Fruit fly (Drosophila melanogaster) whole organism, embryonic: ENCODE data around the gene Rpn1.

Experiments
- Asciz ChIP-seq: fragments of 200-800 bp; sonication (Bioruptor generic); optimal IDR thresholded peaks from 2 replicates; lab custom pipeline; 2017; ENCODE audit warnings: missing biosample characterization, mild to moderate bottlenecking, missing genetic modification characterization, missing genetic modification reagents
- B-H1 ChIP-seq: fragments of 200-800 bp; sonication (Bioruptor generic); IDR thresholded peaks from 3 replicates; pipeline ENCODE4 v1.3.6; 2022; ENCODE audit warnings: missing biosample characterization, missing genetic modification characterization
- Bteb2 ChIP-seq: fragments of 200-800 bp; sonication (Bioruptor generic); optimal IDR thresholded peaks from 2 replicates; lab custom pipeline; 2016; ENCODE audit warnings: missing biosample characterization, missing genetic modification characterization
- CG10147 ChIP-seq: fragments of 200-800 bp; sonication (Bioruptor generic); optimal IDR thresholded peaks from 2 replicates; lab custom pipeline; 2019; ENCODE audit warnings: missing biosample characterization, mild to moderate bottlenecking, missing genetic modification characterization, moderate library complexity
- CG10209 ChIP-seq: fragments of 200-800 bp; sonication (Bioruptor generic); optimal IDR thresholded peaks from 3 replicates; lab custom pipeline; 2017; ENCODE audit warnings: missing biosample characterization, mild to moderate bottlenecking, missing genetic modification characterization, missing genetic modification reagents
- CG1024 ChIP-seq: fragments of 200-800 bp; sonication (Bioruptor generic); IDR thresholded peaks from 2 replicates; pipeline ENCODE4 v1.3.6; 2022; ENCODE audit warnings: missing biosample characterization, missing genetic modification characterization
- CG10431 ChIP-seq: fragments of 200-800 bp; sonication (Bioruptor generic); optimal IDR thresholded peaks from 3 replicates; lab custom pipeline; 2018; ENCODE audit warnings: missing biosample characterization, mild to moderate bottlenecking, missing genetic modification characterization
- CG10565 ChIP-seq: fragments of 200-800 bp; sonication (Bioruptor generic); optimal IDR thresholded peaks from 3 replicates; lab custom pipeline; 2016; ENCODE audit warnings: missing biosample characterization, mild to moderate bottlenecking, missing genetic modification characterization
- CG11247 ChIP-seq: fragments of 200-800 bp; sonication (Bioruptor generic); IDR thresholded peaks from 2 replicates; pipeline ENCODE4 v1.3.6; 2022; ENCODE audit warnings: missing biosample characterization, missing genetic modification characterization
- CG1602 ChIP-seq: fragments of 200-800 bp; sonication (Bioruptor generic); optimal IDR thresholded peaks from 3 replicates; lab custom pipeline; 2016; ENCODE audit warnings: missing biosample characterization, missing genetic modification characterization
- CG18764 ChIP-seq: fragments of 200-800 bp; sonication (Bioruptor generic); optimal IDR thresholded peaks from 3 replicates; lab custom pipeline; 2016; ENCODE audit warnings: missing biosample characterization, missing genetic modification characterization
- CG2712 ChIP-seq: fragments of 200-800 bp; optimal IDR thresholded peaks from 3 replicates; lab custom pipeline; 2019; ENCODE audit warnings: missing biosample characterization, mild to moderate bottlenecking, missing genetic modification characterization, moderate library complexity
- CG30431 ChIP-seq: fragments of 200-800 bp; sonication (Bioruptor generic); optimal IDR thresholded peaks from 2 replicates; lab custom pipeline; 2017; ENCODE audit warnings: missing biosample characterization, missing genetic modification characterization
- CG3281 ChIP-seq: fragments of 200-800 bp; sonication (Bioruptor generic); optimal IDR thresholded peaks from 3 replicates; lab custom pipeline; 2017; ENCODE audit warnings: missing biosample characterization, mild to moderate bottlenecking, missing genetic modification characterization
- CG3995 ChIP-seq: fragments of 200-800 bp; sonication (Bioruptor generic); optimal IDR thresholded peaks from 3 replicates; lab custom pipeline; 2016; ENCODE audit warnings: missing biosample characterization, missing genetic modification characterization
- CG4730 ChIP-seq: fragments of 200-800 bp; sonication (Bioruptor generic); IDR thresholded peaks from 2 replicates; pipeline ENCODE4 v1.3.6; 2022; ENCODE audit warnings: missing biosample characterization, missing genetic modification characterization
- CG6765 ChIP-seq: fragments of 200-800 bp; sonication (Bioruptor generic); optimal IDR thresholded peaks from 3 replicates; lab custom pipeline; 2017; ENCODE audit warnings: missing biosample characterization, mild to moderate bottlenecking, missing genetic modification characterization
- CG7786 ChIP-seq: fragments of 200-800 bp; sonication (Bioruptor generic); optimal IDR thresholded peaks from 2 replicates; lab custom pipeline; 2016; ENCODE audit warnings: missing biosample characterization, missing genetic modification characterization
- CG7963 ChIP-seq: fragments of 200-800 bp; sonication (Bioruptor generic); IDR thresholded peaks from 3 replicates; pipeline ENCODE4 v1.3.6; 2022; ENCODE audit warnings: missing biosample characterization, missing genetic modification characterization; ENCODE audit not compliant: partially characterized antibody
- CG8388 ChIP-seq: fragments of 200-800 bp; sonication (Bioruptor generic); optimal IDR thresholded peaks from 2 replicates; lab custom pipeline; 2019; ENCODE audit warnings: missing biosample characterization, mild to moderate bottlenecking, missing genetic modification characterization, moderate library complexity
- CG8478 ChIP-seq: fragments of >200 bp; optimal IDR thresholded peaks from 2 replicates; lab custom pipeline; 2018
- Chrac-16 ChIP-seq: fragments of 200-800 bp; sonication (Bioruptor generic); optimal IDR thresholded peaks from 3 replicates; lab custom pipeline; 2016; ENCODE audit warnings: missing biosample characterization, missing genetic modification characterization
- CoRest ChIP-seq: fragments of 200-800 bp; sonication (Bioruptor generic); optimal IDR thresholded peaks from 3 replicates; lab custom pipeline; 2018; ENCODE audit warnings: missing biosample characterization, mild to moderate bottlenecking, missing genetic modification characterization, moderate library complexity
- Dp ChIP-seq: fragments of 200-800 bp; sonication (Bioruptor generic); optimal IDR thresholded peaks from 2 replicates; lab custom pipeline; 2018; ENCODE audit warnings: missing biosample characterization, mild to moderate bottlenecking, missing genetic modification characterization, moderate library complexity
- E2f1 ChIP-seq: fragments of 200-800 bp; sonication (Bioruptor generic); IDR thresholded peaks from 2 replicates; pipeline ENCODE4 v1.3.6; 2022; ENCODE audit warnings: missing biosample characterization, missing genetic modification characterization
- Gug ChIP-seq: fragments of 200-800 bp; sonication (Bioruptor generic); IDR thresholded peaks from 4 replicates; pipeline ENCODE4 v1.3.6; 2022; ENCODE audit warnings: missing biosample characterization, missing genetic modification characterization
- HLH3B ChIP-seq: fragments of 200-800 bp; sonication (Bioruptor generic); IDR thresholded peaks from 2 replicates; pipeline ENCODE4 v1.3.6; 2022; ENCODE audit warnings: missing biosample characterization, missing genetic modification characterization
- HmgD ChIP-seq: fragments of 200-800 bp; sonication (Bioruptor generic); optimal IDR thresholded peaks from 3 replicates; lab custom pipeline; 2016; ENCODE audit warnings: missing biosample characterization, missing genetic modification characterization
- Hmr ChIP-seq: fragments of 200-800 bp; sonication (Bioruptor generic); optimal IDR thresholded peaks from 3 replicates; lab custom pipeline; 2017; ENCODE audit warnings: mild to moderate bottlenecking, missing biosample characterization, missing genetic modification reagents, missing genetic modification characterization
- MBD-R2 ChIP-seq: fragments of 200-800 bp; sonication (Bioruptor generic); IDR thresholded peaks from 2 replicates; pipeline ENCODE4 v1.3.6; 2022; ENCODE audit warnings: missing biosample characterization, missing genetic modification characterization
- Med ChIP-seq: fragments of 200-800 bp; sonication (Bioruptor generic); peaks from one replicate; lab custom pipeline; 2016; ENCODE audit warnings: missing biosample characterization, missing genetic modification characterization, mild to moderate bottlenecking, inconsistent platforms, moderate library complexity
- Meics ChIP-seq: fragments of 200-800 bp; sonication (Bioruptor generic); optimal IDR thresholded peaks from 2 replicates; lab custom pipeline; 2017; ENCODE audit warnings: missing biosample characterization, mild to moderate bottlenecking, missing genetic modification characterization
- Myb ChIP-seq: fragments of 200-800 bp; sonication (Bioruptor generic); optimal IDR thresholded peaks from 2 replicates; lab custom pipeline; 2016; ENCODE audit warnings: missing biosample characterization, missing genetic modification characterization
- Sox100B ChIP-seq: fragments of 200-800 bp; sonication (Bioruptor generic); optimal IDR thresholded peaks from 3 replicates; lab custom pipeline; 2018; ENCODE audit warnings: missing biosample characterization, mild to moderate bottlenecking, missing genetic modification characterization
- ac ChIP-seq: fragments of 200-800 bp; sonication (Bioruptor generic); optimal IDR thresholded peaks from 3 replicates; lab custom pipeline; 2017; ENCODE audit warnings: missing biosample characterization, mild to moderate bottlenecking, missing genetic modification characterization
- amos ChIP-seq: fragments of 200-800 bp; sonication (Bioruptor generic); IDR thresholded peaks from 2 replicates; pipeline ENCODE4 v1.3.6; 2022; ENCODE audit warnings: missing biosample characterization, missing genetic modification characterization; ENCODE audit not compliant: partially characterized antibody
- ato ChIP-seq: fragments of 200-800 bp; sonication (Bioruptor generic); IDR thresholded peaks from 2 replicates; pipeline ENCODE4 v1.3.6; 2022; ENCODE audit warnings: missing biosample characterization, missing genetic modification characterization; ENCODE audit not compliant: partially characterized antibody
- chif ChIP-seq, 2 experiments: fragments of 200-800 bp; sonication (Bioruptor generic); optimal IDR thresholded peaks; 3 replicates each; lab custom pipeline; 2016; ENCODE audit warnings: missing biosample characterization in 2 of 2, missing genetic modification characterization in 2 of 2
- crp ChIP-seq, 2 experiments: fragments of 200-800 bp; sonication (Bioruptor generic); optimal IDR thresholded peaks; 2 replicates in 1 of 2; 3 replicates in 1 of 2; lab custom pipeline; 2017; ENCODE audit warnings: missing biosample characterization in 2 of 2, missing genetic modification characterization in 2 of 2, mild to moderate bottlenecking in 1 of 2, moderate library complexity in 1 of 2
- disco-r ChIP-seq: fragments of 200-800 bp; sonication (Bioruptor generic); optimal IDR thresholded peaks from 2 replicates; lab custom pipeline; 2016; ENCODE audit warnings: missing biosample characterization, missing genetic modification characterization
- fd102C ChIP-seq: fragments of 200-800 bp; sonication (Bioruptor generic); optimal IDR thresholded peaks from 2 replicates; lab custom pipeline; 2018; ENCODE audit warnings: missing biosample characterization, mild to moderate bottlenecking, missing genetic modification characterization, moderate library complexity
- luna ChIP-seq: fragments of 200-800 bp; sonication (Bioruptor generic); optimal IDR thresholded peaks from 2 replicates; lab custom pipeline; 2016; ENCODE audit warnings: missing biosample characterization, missing genetic modification characterization
- nerfin-2 ChIP-seq: fragments of 200-800 bp; sonication (Bioruptor generic); IDR thresholded peaks from 2 replicates; pipeline ENCODE4 v1.3.6; 2022; ENCODE audit warnings: missing biosample characterization, missing genetic modification characterization; ENCODE audit not compliant: partially characterized antibody
- nom ChIP-seq: fragments of 200-800 bp; sonication (Bioruptor generic); optimal IDR thresholded peaks from 2 replicates; lab custom pipeline; 2017; ENCODE audit warnings: missing biosample characterization, missing genetic modification characterization, mild to moderate bottlenecking, moderate library complexity, missing genetic modification reagents
- pb ChIP-seq: fragments of 200-800 bp; sonication (Bioruptor generic); optimal IDR thresholded peaks from 3 replicates; lab custom pipeline; 2016; ENCODE audit warnings: missing biosample characterization, missing genetic modification characterization
- ranshi ChIP-seq: fragments of 200-800 bp; sonication (Bioruptor generic); IDR thresholded peaks from 2 replicates; pipeline ENCODE4 v1.3.6; 2022; ENCODE audit warnings: missing biosample characterization, missing genetic modification characterization
- tgo ChIP-seq: fragments of 200-800 bp; sonication (Bioruptor generic); IDR thresholded peaks from 3 replicates; pipeline ENCODE4 v1.3.6; 2022; ENCODE audit warnings: missing biosample characterization, missing genetic modification characterization
- trh ChIP-seq: fragments of 200-800 bp; sonication (Bioruptor generic); optimal IDR thresholded peaks from 2 replicates; lab custom pipeline; 2016; ENCODE audit warnings: missing biosample characterization, missing genetic modification characterization
- unc-4 ChIP-seq: fragments of 200-800 bp; sonication (Bioruptor generic); IDR thresholded peaks from 2 replicates; pipeline ENCODE4 v1.3.6; 2022; ENCODE audit warnings: missing biosample characterization, missing genetic modification characterization; ENCODE audit not compliant: partially characterized antibody

The Rpn1 gene

dm6 chr3L:19870843-19871666 is 43.8 kb upstream of the Rpn1 start, which contains the start of the genes Rab8 and Usp32 (continued):
- TF ChIP-seq CG10431 (GFP tag; lab: Kevin White, UChicago) = peak; percentile 32
- TF ChIP-seq nerfin-2 (GFP tag; lab: Robert Waterston, UW) = peak; percentile 57
- no peak for TF ChIP-seq CG11247 (GFP tag; lab: Robert Waterston, UW)
- TF ChIP-seq E2f1 (GFP tag; lab: Robert Waterston, UW) = no peak; the same call in 1 of the 2 replicates
- no peak for TF ChIP-seq Gug (GFP tag; lab: Robert Waterston, UW)
- peak; percentile 81 for TF ChIP-seq Bteb2 (GFP tag; lab: Kevin White, UChicago)
- TF ChIP-seq CG2712 (tag; lab: Kevin White, UChicago) = peak; percentile 44
- peak; percentile 88 for TF ChIP-seq unc-4 (GFP tag; lab: Robert Waterston, UW)
- peak; percentile 34 for TF ChIP-seq CG18764 (GFP tag; lab: Kevin White, UChicago)
- TF ChIP-seq CG10147 (GFP tag; lab: Kevin White, UChicago) = peak; percentile 48
- TF ChIP-seq B-H1 = no peak
- peak; percentile 1 for TF ChIP-seq fd102C (GFP tag; lab: Kevin White, UChicago)
- TF ChIP-seq CoRest (tag; lab: Kevin White, UChicago) = no peak
- TF ChIP-seq CG8478 = no peak
- peak; percentile 92 for TF ChIP-seq amos (GFP tag; lab: Robert Waterston, UW)
- TF ChIP-seq Meics (GFP tag; lab: Kevin White, UChicago) = peak; percentile 61
- no peak for TF ChIP-seq trh (GFP tag; lab: Kevin White, UChicago)
- no peak for TF ChIP-seq Sox100B
- peak; percentile 43 for TF ChIP-seq Dp (GFP tag; lab: Kevin White, UChicago)
- TF ChIP-seq pb = peak; percentile 69
- peak; percentile 31 for TF ChIP-seq CG6765 (GFP tag; lab: Kevin White, UChicago)
- no peak for TF ChIP-seq CG30431 (GFP tag; lab: Kevin White, UChicago)
- peak; percentile 83 for TF ChIP-seq CG7963 (GFP tag; lab: Robert Waterston, UW)
- peak; percentile 73 for TF ChIP-seq HmgD (GFP tag; lab: Kevin White, UChicago)
- TF ChIP-seq HLH3B = 0 out of 2 replicates have a peak, but pooled peaks have one; percentile 6
- peak; percentile 29 for TF ChIP-seq CG3995 (GFP tag; lab: Kevin White, UChicago)
- TF ChIP-seq Med (GFP tag; lab: Kevin White, UChicago) = peak; percentile 96
- TF ChIP-seq ranshi (GFP tag; lab: Robert Waterston, UW) = no peak
- peak; percentile 39 for TF ChIP-seq disco-r (GFP tag; lab: Kevin White, UChicago)
- peak; percentile 82 for TF ChIP-seq ato (GFP tag; lab: Robert Waterston, UW)
- peak; percentile 97 for TF ChIP-seq MBD-R2 (GFP tag; lab: Robert Waterston, UW)
- TF ChIP-seq ac = peak; percentile 5
- peak; percentile 78 for TF ChIP-seq Hmr
- TF ChIP-seq tgo (GFP tag; lab: Robert Waterston, UW) = no peak
- TF ChIP-seq CG10209 = peak; percentile 63
- TF ChIP-seq chif (GFP tag; optimal IDR thresholded peaks at IDR 0.05; lab: Kevin White, UChicago) = peak; percentile 17 to 46
- peak; percentile 20 for TF ChIP-seq CG1602 (GFP tag; lab: Kevin White, UChicago)
- TF ChIP-seq CG7786 (GFP tag; lab: Kevin White, UChicago) = peak; percentile 76
- TF ChIP-seq CG8388 = peak; percentile 16
- TF ChIP-seq CG4730 (GFP tag; lab: Robert Waterston, UW) = no peak
- peak; percentile 33 for TF ChIP-seq Chrac-16 (GFP tag; lab: Kevin White, UChicago)
- peak; percentile 58 for TF ChIP-seq Myb (GFP tag; lab: Kevin White, UChicago)
- TF ChIP-seq CG1024 = no peak
- peak; percentile 94 to 99 for TF ChIP-seq crp (GFP tag; optimal IDR thresholded peaks at IDR 0.05; lab: Kevin White, UChicago)
- TF ChIP-seq nom = peak; percentile 46
- peak; percentile 55 for TF ChIP-seq luna (GFP tag; lab: Kevin White, UChicago)
- no peak for TF ChIP-seq CG10565
- TF ChIP-seq CG3281 (GFP tag; lab: Kevin White, UChicago) = peak; percentile 75
- no peak for TF ChIP-seq Asciz
